Fruit fly (Drosophila melanogaster) whole organism, prepupa: ENCODE measurements around the gene CG46303.

ENCODE experiments used
- Blimp-1 ChIP-seq: fragments of 200-800 bp; sonication (Bioruptor generic); optimal IDR thresholded peaks from 3 replicates; lab custom pipeline; 2017; ENCODE audit warnings: missing biosample characterization, missing genetic modification characterization, mild to moderate bottlenecking, moderate library complexity, missing genetic modification reagents
- CG10631 ChIP-seq: fragments of 200-800 bp; sonication (Bioruptor generic); optimal IDR thresholded peaks from 2 replicates; lab custom pipeline; 2016; ENCODE audit warnings: missing biosample characterization, missing genetic modification characterization
- CG10669 ChIP-seq: fragments of 200-800 bp; sonication (Bioruptor generic); optimal IDR thresholded peaks from 3 replicates; lab custom pipeline; 2018; ENCODE audit warnings: missing biosample characterization, mild to moderate bottlenecking, missing genetic modification characterization, moderate library complexity
- CG11294 ChIP-seq: fragments of 200-800 bp; sonication (Bioruptor generic); IDR thresholded peaks from 2 replicates; pipeline ENCODE4 v1.3.6; 2022; ENCODE audit warnings: missing biosample characterization, missing genetic modification characterization
- CG11762 ChIP-seq: fragments of 200-800 bp; sonication (Bioruptor generic); optimal IDR thresholded peaks from 3 replicates; lab custom pipeline; 2016; ENCODE audit warnings: missing biosample characterization, missing genetic modification characterization; ENCODE audit not compliant: insufficient read depth
- CG11902 ChIP-seq: fragments of 200-800 bp; sonication (Bioruptor generic); optimal IDR thresholded peaks from 3 replicates; lab custom pipeline; 2016; ENCODE audit warnings: missing biosample characterization, missing genetic modification characterization
- CG15336 ChIP-seq: fragments of 200-800 bp; sonication (Bioruptor generic); IDR thresholded peaks from 2 replicates; pipeline ENCODE4 v1.3.6; 2022; ENCODE audit warnings: missing biosample characterization, missing genetic modification characterization
- CG3032 ChIP-seq: fragments of 200-800 bp; optimal IDR thresholded peaks from 2 replicates; lab custom pipeline; 2019; ENCODE audit warnings: missing biosample characterization, mild to moderate bottlenecking, missing genetic modification characterization, moderate library complexity
- CG31627 ChIP-seq: fragments of 200-800 bp; sonication (Bioruptor generic); optimal IDR thresholded peaks from 3 replicates; lab custom pipeline; 2016; ENCODE audit warnings: missing biosample characterization, missing genetic modification characterization
- CG34406 ChIP-seq: fragments of 200-800 bp; sonication (Bioruptor generic); optimal IDR thresholded peaks from 3 replicates; lab custom pipeline; 2016; ENCODE audit warnings: missing biosample characterization, missing genetic modification characterization
- CG6792 ChIP-seq: fragments of 200-800 bp; sonication (Bioruptor generic); optimal IDR thresholded peaks from 3 replicates; lab custom pipeline; 2016; ENCODE audit warnings: missing biosample characterization, missing genetic modification characterization
- CG6808 ChIP-seq: fragments of 200-800 bp; sonication (Bioruptor generic); optimal IDR thresholded peaks from 3 replicates; lab custom pipeline; 2017; ENCODE audit warnings: missing biosample characterization, missing genetic modification characterization, mild to moderate bottlenecking, moderate library complexity, missing genetic modification reagents
- CG7368 ChIP-seq: fragments of 200-800 bp; sonication (Bioruptor generic); optimal IDR thresholded peaks from 3 replicates; lab custom pipeline; 2016; ENCODE audit warnings: missing biosample characterization, missing genetic modification characterization
- CG8319 ChIP-seq: fragments of 200-800 bp; sonication (Bioruptor generic); optimal IDR thresholded peaks from 3 replicates; lab custom pipeline; 2016; ENCODE audit warnings: missing biosample characterization, missing genetic modification characterization
- CG8632 ChIP-seq: fragments of 200-800 bp; sonication (Bioruptor generic); optimal IDR thresholded peaks from 3 replicates; lab custom pipeline; 2016; ENCODE audit warnings: missing biosample characterization, missing genetic modification characterization
- Eip75B ChIP-seq: fragments of 200-800 bp; sonication (Bioruptor generic); optimal IDR thresholded peaks from 3 replicates; lab custom pipeline; 2016; ENCODE audit warnings: missing biosample characterization, missing genetic modification characterization
- Eip78C ChIP-seq: fragments of 200-800 bp; sonication (Bioruptor generic); peaks from one replicate; lab custom pipeline; 2016; ENCODE audit warnings: missing biosample characterization, missing genetic modification characterization
- Eip93F ChIP-seq: fragments of 200-800 bp; sonication (Bioruptor generic); optimal IDR thresholded peaks from 2 replicates; lab custom pipeline; 2016; ENCODE audit warnings: missing biosample characterization, mild to moderate bottlenecking, missing genetic modification characterization
- Ets21C ChIP-seq: fragments of 200-800 bp; sonication (Bioruptor generic); optimal IDR thresholded peaks from 3 replicates; lab custom pipeline; 2016; ENCODE audit warnings: missing biosample characterization, missing genetic modification characterization
- Ets96B ChIP-seq: fragments of 200-800 bp; optimal IDR thresholded peaks from 2 replicates; lab custom pipeline; 2019; ENCODE audit warnings: missing biosample characterization, mild to moderate bottlenecking, missing genetic modification characterization, moderate library complexity
- Gug ChIP-seq: fragments of 200-800 bp; sonication (Bioruptor generic); IDR thresholded peaks from 2 replicates; pipeline ENCODE4 v1.3.6; 2022; ENCODE audit warnings: missing biosample characterization, missing genetic modification characterization
- Hr39 ChIP-seq: fragments of 200-800 bp; sonication (Bioruptor generic); optimal IDR thresholded peaks from 2 replicates; lab custom pipeline; 2016; ENCODE audit warnings: missing biosample characterization, missing genetic modification characterization
- Hr4 ChIP-seq: fragments of 200-800 bp; sonication (Bioruptor generic); optimal IDR thresholded peaks from 3 replicates; lab custom pipeline; 2016; ENCODE audit warnings: missing biosample characterization, missing genetic modification characterization
- Met ChIP-seq: fragments of 200-800 bp; sonication (Bioruptor generic); optimal IDR thresholded peaks from 3 replicates; lab custom pipeline; 2016; ENCODE audit warnings: missing biosample characterization, missing genetic modification characterization
- OdsH ChIP-seq: fragments of 200-800 bp; sonication (Bioruptor generic); optimal IDR thresholded peaks from 3 replicates; lab custom pipeline; 2016; ENCODE audit warnings: missing biosample characterization, missing genetic modification characterization
- Sox14 ChIP-seq: fragments of 200-800 bp; sonication (Bioruptor generic); optimal IDR thresholded peaks from 3 replicates; lab custom pipeline; 2016; ENCODE audit warnings: missing biosample characterization, missing genetic modification characterization
- Sox15 ChIP-seq: fragments of 200-800 bp; sonication (Bioruptor generic); optimal IDR thresholded peaks from 3 replicates; lab custom pipeline; 2016; ENCODE audit warnings: missing biosample characterization, missing genetic modification characterization
- achi ChIP-seq: fragments of 200-800 bp; sonication (Bioruptor generic); optimal IDR thresholded peaks from 3 replicates; lab custom pipeline; 2016; ENCODE audit warnings: missing biosample characterization, missing genetic modification characterization
- acj6 ChIP-seq: fragments of 200-800 bp; sonication (Bioruptor generic); optimal IDR thresholded peaks from 3 replicates; lab custom pipeline; 2016; ENCODE audit warnings: missing biosample characterization, missing genetic modification characterization
- cyc ChIP-seq: fragments of 200-800 bp; sonication (Bioruptor generic); optimal IDR thresholded peaks from 3 replicates; lab custom pipeline; 2016; ENCODE audit warnings: missing biosample characterization, missing genetic modification characterization
- dac ChIP-seq: fragments of 200-800 bp; sonication (Bioruptor generic); optimal IDR thresholded peaks from 2 replicates; lab custom pipeline; 2017; ENCODE audit warnings: missing biosample characterization, mild to moderate bottlenecking, missing genetic modification characterization
- dsx ChIP-seq: fragments of 200-800 bp; optimal IDR thresholded peaks from 3 replicates; lab custom pipeline; 2019; ENCODE audit warnings: missing biosample characterization, mild to moderate bottlenecking, missing genetic modification characterization, moderate library complexity; ENCODE audit not compliant: poor library complexity, severe bottlenecking
- eg ChIP-seq: fragments of 200-800 bp; sonication (Bioruptor generic); IDR thresholded peaks from 3 replicates; pipeline ENCODE4 v1.3.6; 2022; ENCODE audit warnings: missing biosample characterization, missing genetic modification characterization
- esn ChIP-seq: fragments of 200-800 bp; sonication (Bioruptor generic); optimal IDR thresholded peaks from 2 replicates; lab custom pipeline; 2016; ENCODE audit warnings: missing biosample characterization, mild to moderate bottlenecking, missing genetic modification characterization, moderate library complexity
- fd59A ChIP-seq: fragments of 200-800 bp; sonication (Bioruptor generic); optimal IDR thresholded peaks from 2 replicates; lab custom pipeline; 2017; ENCODE audit warnings: missing biosample characterization, mild to moderate bottlenecking, missing genetic modification characterization, missing genetic modification reagents
- fd85E ChIP-seq: fragments of 200-800 bp; sonication (Bioruptor generic); optimal IDR thresholded peaks from 3 replicates; lab custom pipeline; 2016; ENCODE audit warnings: missing biosample characterization, missing genetic modification characterization
- fkh ChIP-seq: fragments of 200-800 bp; sonication (Bioruptor generic); optimal IDR thresholded peaks from 3 replicates; lab custom pipeline; 2017; ENCODE audit warnings: missing biosample characterization, mild to moderate bottlenecking, missing genetic modification characterization, moderate library complexity
- lz ChIP-seq: fragments of 200-800 bp; sonication (Bioruptor generic); optimal IDR thresholded peaks from 3 replicates; lab custom pipeline; 2016; ENCODE audit warnings: missing biosample characterization, missing genetic modification characterization
- pdm3 ChIP-seq: fragments of 200-800 bp; sonication (Bioruptor generic); optimal IDR thresholded peaks from 3 replicates; lab custom pipeline; 2016; ENCODE audit warnings: missing biosample characterization, missing genetic modification characterization
- svp ChIP-seq: fragments of 200-800 bp; sonication (Bioruptor generic); peaks from one replicate; lab custom pipeline; 2016; ENCODE audit warnings: missing biosample characterization, missing genetic modification characterization
- topi ChIP-seq: fragments of 200-800 bp; sonication (Bioruptor generic); optimal IDR thresholded peaks from 3 replicates; lab custom pipeline; 2016; ENCODE audit warnings: missing biosample characterization, missing genetic modification characterization
- vri ChIP-seq: fragments of 200-800 bp; sonication (Bioruptor generic); optimal IDR thresholded peaks from 3 replicates; lab custom pipeline; 2016; ENCODE audit warnings: missing biosample characterization, mild to moderate bottlenecking, missing genetic modification characterization

The CG46303 gene

dm6 chr3R:5821243-5821642, 529 bp upstream of the CG46303 start, which contains the start of gene Hpr1:
Gene Hpr1, minus strand, starts transcription at chr3R:5821440.
- peak; percentile 61 for TF ChIP-seq Eip78C
- TF ChIP-seq dsx (GFP tag; lab: Kevin White, UChicago), result no peak
- no peak for TF ChIP-seq CG11902
- no peak for TF ChIP-seq Gug (GFP tag; lab: Robert Waterston, UW)

- TF ChIP-seq vri (GFP tag; lab: Kevin White, UChicago) (peak; percentile 37), CG11294 (no peak), Sox14 (peak; percentile 70), lz (peak; percentile 66), Ets21C (GFP tag; lab: Kevin White, UChicago) (peak; percentile 51), CG15336 (GFP tag; lab: Robert Waterston, UW) (no peak), fkh (no peak), CG6808 (GFP tag; lab: Kevin White, UChicago) (peak; percentile 21), CG8319 (GFP tag; lab: Kevin White, UChicago) (peak; percentile 43), CG11762 (GFP tag; lab: Kevin White, UChicago) (peak; percentile 19), Gug (GFP tag; lab: Robert Waterston, UW) (0 out of 2 replicates have a peak, but pooled peaks have one; percentile 32), Eip93F (GFP tag; lab: Kevin White, UChicago) (peak; percentile 52), Ets96B (tag; lab: Kevin White, UChicago) (peak; percentile 67), OdsH (GFP tag; lab: Kevin White, UChicago) (peak; percentile 74), CG7368 (peak; percentile 44), Met (GFP tag; lab: Kevin White, UChicago) (peak; percentile 75), svp (GFP tag; lab: Kevin White, UChicago) (peak; percentile 71), CG8632 (GFP tag; lab: Kevin White, UChicago) (peak; percentile 15), Eip75B (GFP tag; lab: Kevin White, UChicago) (peak; percentile 50), topi (GFP tag; lab: Kevin White, UChicago) (peak; percentile 64), CG10669 (GFP tag; lab: Kevin White, UChicago) (no peak), eg (peak; percentile 44; the same call in 1 of the 3 replicates), fd85E (no peak), pdm3 (no peak), Hr39 (peak; percentile 53), Hr4 (GFP tag; lab: Kevin White, UChicago) (peak; percentile 67), CG11902 (peak; percentile 35), fd59A (GFP tag; lab: Kevin White, UChicago) (no peak), CG34406 (GFP tag; lab: Kevin White, UChicago) (peak; percentile 60), CG3032 (peak; percentile 66), dsx (GFP tag; lab: Kevin White, UChicago) (peak; percentile 46), Eip78C (peak; percentile 88), CG6792 (GFP tag; lab: Kevin White, UChicago) (peak; percentile 66), acj6 (peak; percentile 73), Blimp-1 (no peak), achi (GFP tag; lab: Kevin White, UChicago) (peak; percentile 70), esn (peak; percentile 78), Sox15 (GFP tag; lab: Kevin White, UChicago) (peak; percentile 29), cyc (peak; percentile 67), CG31627 (GFP tag; lab: Kevin White, UChicago) (peak; percentile 60), CG10631 (peak; percentile 65), dac (GFP tag; lab: Kevin White, UChicago) (no peak)
Observed at dm6 chr3R:5824456-5824855, 2.7 kb downstream of the CG46303 start, which contains the start of the genes Sec20 and dgrn. Gene Sec20, minus strand, starts transcription at chr3R:5824532. Gene dgrn, plus strand, starts transcription at chr3R:5824615.
